Fruit fly (Drosophila melanogaster): ENCODE results near the gene Herp.

Herp gene

dm6 chr2L:7808886-7809698 lies 9.2 kb upstream of the Herp start (continued):
- TF ChIP-seq gsb (GFP tag; IDR thresholded peaks at IDR 0.05) (no peak), Max (GFP tag; optimal IDR thresholded peaks at IDR 0.05) (no peak), Blimp-1 (GFP tag; optimal IDR thresholded peaks at IDR 0.05) (no peak), CTCF (GFP tag; optimal IDR thresholded peaks at IDR 0.05) (peak; percentile 89), E2f2 (GFP tag; IDR thresholded peaks at IDR 0.05) (peak; percentile 22; the same call in 1 of the 2 replicates), CG8924 (tag; optimal IDR thresholded peaks at IDR 0.05) (no peak), sqz (GFP tag; optimal IDR thresholded peaks at IDR 0.05) (peak; percentile 94), Nf-YA (GFP tag; IDR thresholded peaks at IDR 0.05) (0 out of 2 replicates have a peak, but pooled peaks have one; percentile 31), CG1024 (GFP tag; IDR thresholded peaks at IDR 0.05) (no peak)

- peak; percentile 95 for TF ChIP-seq CG8281 (tag; optimal IDR thresholded peaks at IDR 0.05)
- peak; percentile 21 for TF ChIP-seq Med (GFP tag)
- no peak for TF ChIP-seq fd3F (GFP tag; optimal IDR thresholded peaks at IDR 0.05)
Observed at dm6 chr2L:7807563-7807962, 7.7 kb upstream of the Herp start.

- no peak for TF ChIP-seq Hr78 (GFP tag; optimal IDR thresholded peaks at IDR 0.05)
- TF ChIP-seq cad (GFP tag; optimal IDR thresholded peaks at IDR 0.05), result no peak
- no peak for TF ChIP-seq fd64A (GFP tag; optimal IDR thresholded peaks at IDR 0.05)
- 0 out of 4 replicates have a peak, but pooled peaks have one; percentile 43 for TF ChIP-seq chinmo (GFP tag; IDR thresholded peaks at IDR 0.05; ENCODE audit: partially characterized antibody)
- TF ChIP-seq sug (tag; optimal IDR thresholded peaks at IDR 0.05), result peak; percentile 51
- no peak for TF ChIP-seq CG10267 (tag; optimal IDR thresholded peaks at IDR 0.05)
- peak; percentile 46 for TF ChIP-seq CG34376 (GFP tag; optimal IDR thresholded peaks at IDR 0.05)
Observed at dm6 chr2L:7795859-7796258, 4.0 kb downstream of the Herp start, which contains the start of gene LKRSDH. TSS of gene LKRSDH (minus strand) at chr2L:7795959.

dm6 chr2L:7794689-7795475 lies 5.0 kb downstream of the Herp start:
- TF ChIP-seq sens (GFP tag) (peak; percentile 14), Med (GFP tag) (peak; percentile 19), CG6791 (GFP tag; IDR thresholded peaks at IDR 0.05; ENCODE audit: partially characterized antibody) (no peak), ind (GFP tag; optimal IDR thresholded peaks at IDR 0.05) (no peak), vvl (GFP tag; IDR thresholded peaks at IDR 0.05) (no peak), CG34376 (GFP tag; optimal IDR thresholded peaks at IDR 0.05) (peak; percentile 27), CG10267 (tag; optimal IDR thresholded peaks at IDR 0.05) (no peak), sug (tag; optimal IDR thresholded peaks at IDR 0.05) (peak; percentile 94), cwo (GFP tag; optimal IDR thresholded peaks at IDR 0.05) (peak; percentile 69), exex (tag; optimal IDR thresholded peaks at IDR 0.05) (peak; percentile 68)

dm6 chr2L:7791356-7791738 lies 8.5 kb downstream of the Herp start:
- TF ChIP-seq gce (GFP tag; IDR thresholded peaks at IDR 0.05) (no peak), pzg (GFP tag; optimal IDR thresholded peaks at IDR 0.05) (no peak), CG18599 (GFP tag; optimal IDR thresholded peaks at IDR 0.05) (peak; percentile 5), hkb (optimal IDR thresholded peaks at IDR 0.05) (no peak), hkb (GFP tag; IDR thresholded peaks at IDR 0.05) (no peak), CG9437 (GFP tag; optimal IDR thresholded peaks at IDR 0.05) (peak; percentile 43), CG12659 (GFP tag; optimal IDR thresholded peaks at IDR 0.05) (no peak), CG12236 (GFP tag; optimal IDR thresholded peaks at IDR 0.05) (no peak), fd3F (GFP tag; optimal IDR thresholded peaks at IDR 0.05) (no peak), exex (tag; optimal IDR thresholded peaks at IDR 0.05) (peak; percentile 54), CG10267 (tag; optimal IDR thresholded peaks at IDR 0.05) (no peak), sisA (GFP tag; IDR thresholded peaks at IDR 0.05) (no peak), lab (GFP tag; optimal IDR thresholded peaks at IDR 0.05) (peak; percentile 20)
